Worm (Caenorhabditis elegans) whole organism, L1 larva: Measurements from ENCODE around the gene swp-1.
A peak's percentile ranks its signal among the peaks of the same experiment; 100 is the strongest.

Experiments
- C04F5.9 ChIP-seq: sonication (generic microtip); optimal IDR thresholded peaks from 2 replicates; lab custom pipeline; 2016; ENCODE audit warnings: missing genetic modification characterization, missing compliant biosample characterization
- C16A3.4 ChIP-seq: fragments of 150-350 bp; optimal IDR thresholded peaks from 2 replicates; lab custom pipeline; 2014; ENCODE audit warnings: missing biosample characterization, missing genetic modification characterization
- C34B4.2 ChIP-seq: sonication (generic microtip); optimal IDR thresholded peaks from 2 replicates; lab custom pipeline; 2017; ENCODE audit warnings: mild to moderate bottlenecking, missing genetic modification characterization, missing compliant biosample characterization
- ama-1 ChIP-seq: fragments of 150-350 bp; optimal IDR thresholded peaks from 2 replicates; lab custom pipeline; 2014
- blmp-1 ChIP-seq: fragments of 150-350 bp; optimal IDR thresholded peaks from 2 replicates; lab custom pipeline; 2014; ENCODE audit warnings: missing biosample characterization, missing genetic modification characterization
- ceh-63 ChIP-seq: fragments of 200-800 bp; sonication (Bioruptor generic); optimal IDR thresholded peaks from 2 replicates; lab custom pipeline; 2018; ENCODE audit warnings: mild to moderate bottlenecking, missing genetic modification characterization, missing compliant biosample characterization
- efl-1 ChIP-seq, 4 experiments: fragments of 150-350 bp; optimal IDR thresholded peaks in 3 of 4; peaks in 1 of 4; 1 replicate in 1 of 4; 2 replicates in 3 of 4; lab custom pipeline; 2014; ENCODE audit warnings: missing biosample characterization in 2 of 4, missing genetic modification characterization in 2 of 4, missing genetic modification reagents in 2 of 4
- elt-2 ChIP-seq: sonication (generic microtip); optimal IDR thresholded peaks from 2 replicates; lab custom pipeline; 2016; ENCODE audit warnings: missing genetic modification characterization, mild to moderate bottlenecking, inconsistent platforms, missing compliant biosample characterization, missing genetic modification reagents
- elt-3 ChIP-seq, 6 experiments: fragments of 150-350 bp in 1 of 6; sonication (generic microtip); optimal IDR thresholded peaks; 2 replicates each; lab custom pipeline; 2017 to 2018; ENCODE audit warnings: missing biosample characterization in 6 of 6, missing genetic modification characterization in 6 of 6, inconsistent platforms in 1 of 6
- ets-5 ChIP-seq: fragments of 200-800 bp; sonication (Bioruptor generic); IDR thresholded peaks from 2 replicates; pipeline ENCODE4 v1.3.6; 2022; ENCODE audit warnings: missing genetic modification characterization, missing compliant biosample characterization
- fkh-4 ChIP-seq: sonication (generic microtip); optimal IDR thresholded peaks from 2 replicates; lab custom pipeline; 2016; ENCODE audit warnings: missing compliant biosample characterization, missing genetic modification characterization, borderline replicate concordance
- fos-1 ChIP-seq: fragments of 150-350 bp; optimal IDR thresholded peaks from 2 replicates; lab custom pipeline; 2014; ENCODE audit warnings: missing biosample characterization, missing genetic modification characterization
- grh-1 ChIP-seq: fragments of 200-800 bp; sonication (Bioruptor generic); IDR thresholded peaks from 2 replicates; pipeline ENCODE4 v1.3.6; 2022; ENCODE audit warnings: missing genetic modification reagents, missing genetic modification characterization, missing compliant biosample characterization
- hlh-4 ChIP-seq: sonication (generic microtip); optimal IDR thresholded peaks from 2 replicates; lab custom pipeline; 2016; ENCODE audit warnings: mild to moderate bottlenecking, missing genetic modification characterization, missing compliant biosample characterization
- irx-1 ChIP-seq: sonication (generic microtip); optimal IDR thresholded peaks from 2 replicates; lab custom pipeline; 2016; ENCODE audit warnings: missing genetic modification characterization, missing compliant biosample characterization
- jun-1 ChIP-seq: fragments of 150-350 bp; optimal IDR thresholded peaks from 2 replicates; lab custom pipeline; 2014; ENCODE audit warnings: missing biosample characterization, missing genetic modification reagents, missing genetic modification characterization
- lin-14 ChIP-seq: fragments of 200-800 bp; sonication (Bioruptor generic); optimal IDR thresholded peaks from 2 replicates; lab custom pipeline; 2018; ENCODE audit warnings: mild to moderate bottlenecking, missing genetic modification characterization, moderate library complexity, missing compliant biosample characterization
- lin-15B ChIP-seq: fragments of 150-350 bp; sonication (generic microtip); optimal IDR thresholded peaks from 3 replicates; lab custom pipeline; 2014; ENCODE audit warnings: missing biosample characterization, missing genetic modification characterization
- lin-35 ChIP-seq, 2 experiments: fragments of 150-350 bp; optimal IDR thresholded peaks; 2 replicates each; lab custom pipeline; 2014; ENCODE audit warnings: missing biosample characterization in 2 of 2, missing genetic modification characterization in 2 of 2, missing genetic modification reagents in 2 of 2
- lin-39 ChIP-seq: fragments of 150-350 bp; optimal IDR thresholded peaks from 2 replicates; lab custom pipeline; 2014; ENCODE audit warnings: missing biosample characterization, missing genetic modification reagents, missing genetic modification characterization
- lsy-2 ChIP-seq, 2 experiments: fragments of 150-350 bp; optimal IDR thresholded peaks; 2 replicates each; lab custom pipeline; 2014; ENCODE audit warnings: missing biosample characterization in 2 of 2, missing genetic modification characterization in 2 of 2
- mdl-1 ChIP-seq, 2 experiments: fragments of 150-350 bp; optimal IDR thresholded peaks; 2 replicates each; lab custom pipeline; 2014 to 2017; ENCODE audit warnings: missing biosample characterization in 2 of 2, missing genetic modification characterization in 2 of 2, inconsistent platforms in 1 of 2
- mef-2 ChIP-seq: fragments of 150-350 bp; optimal IDR thresholded peaks from 2 replicates; lab custom pipeline; 2014; ENCODE audit warnings: missing biosample characterization, missing genetic modification characterization
- mep-1 ChIP-seq: fragments of 150-350 bp; optimal IDR thresholded peaks from 2 replicates; lab custom pipeline; 2014; ENCODE audit warnings: missing biosample characterization, missing genetic modification characterization
- nhr-19 ChIP-seq: fragments of 200-800 bp; sonication (Bioruptor generic); conservative IDR thresholded peaks from 2 replicates; pipeline ENCODE4 v1.3.6; 2022; ENCODE audit warnings: missing genetic modification characterization, missing compliant biosample characterization
- nhr-28 ChIP-seq: fragments of 150-350 bp; optimal IDR thresholded peaks from 2 replicates; lab custom pipeline; 2014; ENCODE audit warnings: missing biosample characterization, missing genetic modification characterization
- nhr-77 ChIP-seq: fragments of 150-350 bp; optimal IDR thresholded peaks from 2 replicates; lab custom pipeline; 2014; ENCODE audit warnings: missing biosample characterization, missing genetic modification characterization
- nhr-85 ChIP-seq: sonication (generic microtip); peaks from one replicate; lab custom pipeline; 2016; ENCODE audit warnings: missing genetic modification characterization, inconsistent platforms, missing compliant biosample characterization
- nhr-90 ChIP-seq: sonication (generic microtip); optimal IDR thresholded peaks from 2 replicates; lab custom pipeline; 2016; ENCODE audit warnings: mild to moderate bottlenecking, missing genetic modification characterization, missing compliant biosample characterization; ENCODE audit not compliant: poor library complexity
- pag-3 ChIP-seq: sonication (generic microtip); optimal IDR thresholded peaks from 2 replicates; lab custom pipeline; 2017; ENCODE audit warnings: missing genetic modification characterization, mild to moderate bottlenecking, missing compliant biosample characterization, antibody characterized with exemption, borderline replicate concordance; ENCODE audit not compliant: insufficient read depth
- pqm-1 ChIP-seq: sonication (generic microtip); optimal IDR thresholded peaks from 3 replicates; lab custom pipeline; 2017; ENCODE audit warnings: missing biosample characterization, missing genetic modification characterization
- sox-4 ChIP-seq: sonication (generic microtip); optimal IDR thresholded peaks from 2 replicates; lab custom pipeline; 2016; ENCODE audit warnings: missing genetic modification characterization, missing compliant biosample characterization
- tbx-2 ChIP-seq: sonication (generic microtip); optimal IDR thresholded peaks from 2 replicates; lab custom pipeline; 2016; ENCODE audit warnings: missing genetic modification characterization, missing compliant biosample characterization
- unc-86 ChIP-seq: sonication (generic microtip); optimal IDR thresholded peaks from 2 replicates; lab custom pipeline; 2016; ENCODE audit warnings: missing genetic modification characterization, missing compliant biosample characterization
- vab-15 ChIP-seq: sonication (generic microtip); optimal IDR thresholded peaks from 2 replicates; lab custom pipeline; 2017; ENCODE audit warnings: missing genotype, mild to moderate bottlenecking, missing genetic modification characterization, missing compliant biosample characterization

The swp-1 gene

DNA sequence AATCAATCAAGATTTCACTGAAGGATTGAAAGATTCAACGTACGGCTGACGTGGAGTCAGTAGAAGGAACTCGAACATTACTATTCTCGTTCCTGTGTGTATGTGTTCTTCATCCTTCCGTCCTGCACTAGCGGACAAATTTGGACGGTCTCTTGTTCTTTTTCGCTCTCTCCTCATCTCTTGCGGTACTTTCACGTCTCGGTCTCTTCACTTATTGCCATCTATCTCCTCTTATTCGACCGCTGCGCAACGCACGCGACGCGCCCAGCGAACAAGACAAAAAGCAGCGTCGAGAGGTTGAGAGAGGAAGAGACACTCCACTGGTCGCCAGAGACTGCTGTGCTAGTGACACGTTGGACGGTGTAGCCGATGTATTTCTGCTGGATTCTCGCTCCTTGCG, 10.1 kb upstream of the swp-1 start (continued):
- TF ChIP-seq lin-35 (GFP tag; optimal IDR thresholded peaks at IDR 0.05; lab: Kevin White, UChicago) (peak; percentile 55 to 64), hlh-4 (tag; lab: Kevin White, UChicago) (no peak), nhr-85 (tag; lab: Kevin White, UChicago) (no peak), ceh-63 (no peak)

- TF ChIP-seq C04F5.9 (tag; lab: Kevin White, UChicago), result no peak
- TF ChIP-seq blmp-1, result peak; percentile 31
- no peak for TF ChIP-seq lsy-2 (tag; optimal IDR thresholded peaks at IDR 0.05; lab: Kevin White, UChicago)
- no peak for TF ChIP-seq nhr-77
- no peak for TF ChIP-seq hlh-4 (tag; lab: Kevin White, UChicago)
- TF ChIP-seq vab-15 (tag; lab: Kevin White, UChicago), result no peak
- no peak for TF ChIP-seq mep-1
- no peak for TF ChIP-seq efl-1 (optimal IDR thresholded peaks at IDR 0.05; lab: Kevin White, UChicago)
- peak in 1 of 2 experiments; percentile 78 for TF ChIP-seq efl-1 (GFP tag; optimal IDR thresholded peaks at IDR 0.05 in 1 of 2; lab: Kevin White, UChicago)
- TF ChIP-seq unc-86 (tag; lab: Kevin White, UChicago), result no peak
- peak; percentile 56 for TF ChIP-seq nhr-85 (tag; lab: Kevin White, UChicago)
- TF ChIP-seq mef-2 (tag; lab: Kevin White, UChicago), result no peak
- TF ChIP-seq, all 84 proteins: peak for 3
Observed at ce11 chrIII:5714984-5715454, 9.7 kb upstream of the swp-1 start.

DNA sequence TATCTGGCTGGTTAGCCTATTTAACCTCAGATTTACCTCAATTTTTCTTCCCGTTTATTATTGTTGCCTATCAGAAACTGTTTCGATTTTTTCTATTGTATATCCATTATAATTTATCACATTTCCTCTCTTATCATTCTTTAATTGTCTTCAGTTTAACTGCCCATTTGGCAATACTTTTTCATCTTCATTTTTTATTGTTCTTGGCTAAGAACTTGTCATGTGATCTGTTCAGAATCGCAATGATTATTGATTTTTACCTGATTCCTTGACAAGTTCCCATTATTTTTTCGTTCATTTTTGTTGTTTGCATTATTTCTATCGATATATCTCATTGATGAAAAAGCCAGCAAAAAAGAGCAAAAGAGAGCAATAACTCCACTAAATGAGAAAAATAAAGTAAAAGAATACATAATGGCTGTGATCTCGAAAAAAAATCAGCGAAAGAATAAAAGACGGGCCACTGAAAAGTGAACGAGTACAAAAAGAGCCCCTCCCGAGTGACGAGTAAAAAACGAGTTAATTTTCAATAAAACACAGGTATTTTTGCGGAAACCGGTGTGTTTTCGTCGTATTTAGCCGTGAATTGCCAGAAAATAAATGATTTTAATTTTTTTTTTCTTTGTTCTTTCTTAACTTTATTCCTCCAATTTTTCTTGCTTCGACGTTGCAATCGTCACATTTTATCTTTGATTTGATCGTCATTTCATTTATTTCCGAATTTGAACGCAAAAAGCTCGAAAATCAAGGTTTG, 9.1 kb upstream of the swp-1 start, which contains the start of gene arf-1:
arf-1 (plus strand) TSS at position 657 of the 754 bp plus-strand sequence.
- no peak for TF ChIP-seq nhr-28 (tag; lab: Kevin White, UChicago)
- peak in 1 of 6 experiments; percentile 8 for TF ChIP-seq elt-3 (tag; optimal IDR thresholded peaks at IDR 0.05; lab: Kevin White, UChicago)
- peak; percentile 1 for TF ChIP-seq lin-14 (GFP tag; lab: Kevin White, UChicago)
- no peak for TF ChIP-seq jun-1 (tag; lab: Kevin White, UChicago)
- TF ChIP-seq irx-1 (tag; lab: Kevin White, UChicago), result no peak
- no peak for TF ChIP-seq fkh-4 (tag; lab: Kevin White, UChicago)
- no peak for TF ChIP-seq pag-3
- TF ChIP-seq C16A3.4 (tag; lab: Kevin White, UChicago), result no peak
- peak in 1 of 2 experiments; percentile 29 for TF ChIP-seq lin-35 (GFP tag; optimal IDR thresholded peaks at IDR 0.05; lab: Kevin White, UChicago)
- TF ChIP-seq pqm-1 (tag; lab: Kevin White, UChicago), result no peak
- no peak for TF ChIP-seq fos-1 (tag; lab: Kevin White, UChicago)

- TF ChIP-seq jun-1 (tag; lab: Kevin White, UChicago) (no peak), lin-39 (tag; lab: Kevin White, UChicago) (no peak), nhr-19 (GFP tag; lab: Robert Waterston, UW) (no peak), tbx-2 (no peak), pqm-1 (tag; lab: Kevin White, UChicago) (no peak), ceh-63 (no peak), lin-15B (tag; lab: Kevin White, UChicago) (no peak), ets-5 (GFP tag; lab: Robert Waterston, UW) (no peak), fos-1 (tag; lab: Kevin White, UChicago) (no peak), nhr-90 (no peak), C04F5.9 (tag; lab: Kevin White, UChicago) (no peak), mdl-1 (tag; optimal IDR thresholded peaks at IDR 0.05; lab: Kevin White, UChicago) (no peak), C34B4.2 (tag; lab: Kevin White, UChicago) (no peak), elt-2 (tag; lab: Kevin White, UChicago) (no peak), ama-1 (no peak), grh-1 (GFP tag; lab: Robert Waterston, UW) (no peak), sox-4 (no peak), elt-3 (tag; optimal IDR thresholded peaks at IDR 0.05; lab: Kevin White, UChicago) (no peak)
Observed at ce11 chrIII:5711881-5712643, 6.7 kb upstream of the swp-1 start.
